Worm (Caenorhabditis elegans): ENCODE measurements around the gene C06A6.2.

DNA sequence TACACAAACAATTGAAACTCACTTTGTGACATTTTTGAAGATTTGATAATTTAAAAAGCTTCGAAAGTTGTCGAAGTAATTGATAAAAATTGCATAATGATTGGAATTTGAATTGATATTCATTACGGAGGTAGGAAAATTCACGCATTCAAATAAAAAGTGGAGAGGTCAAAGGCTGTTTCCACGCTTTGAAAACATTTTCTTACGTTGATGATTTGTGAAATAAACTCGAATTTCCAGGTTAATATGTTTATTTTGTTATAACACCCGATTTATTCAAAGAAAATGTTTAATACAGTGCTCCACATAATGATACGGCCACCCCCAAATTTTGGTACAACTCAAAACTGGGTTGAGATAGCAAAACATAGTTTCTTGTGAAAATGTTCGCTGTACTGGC, 43.2 kb upstream of the C06A6.2 start, which contains the start of gene C33H5.16:
- TF ChIP-seq him-1 (tag; optimal IDR thresholded peaks at IDR 0.05) (no peak), W03F9.2 (tag; optimal IDR thresholded peaks at IDR 0.05) (no peak)
